Fruit fly (Drosophila melanogaster) whole organism, wandering third instar larva: Measurements from ENCODE around the gene CG12299.

Experiments
- Abd-B ChIP-seq: fragments of >200 bp; optimal IDR thresholded peaks from 2 replicates; lab custom pipeline; 2017; ENCODE audit warnings: missing biosample characterization, missing genetic modification characterization
- CG32264 ChIP-seq: fragments of 200-800 bp; sonication (Bioruptor generic); optimal IDR thresholded peaks from 2 replicates; lab custom pipeline; 2016; ENCODE audit warnings: missing biosample characterization, missing genetic modification characterization
- Dfd ChIP-seq: fragments of >200 bp; optimal IDR thresholded peaks from 2 replicates; lab custom pipeline; 2017; ENCODE audit warnings: missing biosample characterization, missing genetic modification characterization
- Dif ChIP-seq: fragments of 200-275, 200-300 bp; sonication (Bioruptor generic); optimal IDR thresholded peaks from 2 replicates; lab custom pipeline; 2018; ENCODE audit warnings: missing biosample characterization, missing genetic modification characterization; ENCODE audit not compliant: partially characterized antibody
- Hr83 ChIP-seq: fragments of 200-300 bp; sonication (Bioruptor generic); optimal IDR thresholded peaks from 2 replicates; lab custom pipeline; 2016; ENCODE audit warnings: missing biosample characterization, mild to moderate bottlenecking, missing genetic modification characterization, moderate library complexity; ENCODE audit not compliant: poor library complexity, severe bottlenecking
- N ChIP-seq: fragments of >200 bp; optimal IDR thresholded peaks from 2 replicates; lab custom pipeline; 2018; ENCODE audit warnings: missing biosample characterization, missing external identifiers, missing genetic modification characterization
- Sp1 ChIP-seq: fragments of 200-800 bp; sonication (Bioruptor generic); optimal IDR thresholded peaks from 3 replicates; lab custom pipeline; 2019; ENCODE audit warnings: missing biosample characterization, mild to moderate bottlenecking, missing genetic modification characterization, moderate library complexity
- br ChIP-seq: fragments of 200-800 bp; sonication (Bioruptor generic); optimal IDR thresholded peaks from 2 replicates; lab custom pipeline; 2016; ENCODE audit warnings: missing biosample characterization, missing genetic modification characterization
- dsf ChIP-seq: sonication (Bioruptor generic); optimal IDR thresholded peaks from 2 replicates; lab custom pipeline; 2016; ENCODE audit warnings: missing biosample characterization, missing genetic modification characterization, borderline replicate concordance
- foxo ChIP-seq, 2 experiments: fragments of 200-800 bp; sonication (Bioruptor generic); optimal IDR thresholded peaks; 2 replicates in 1 of 2; 3 replicates in 1 of 2; lab custom pipeline; 2016 to 2017; ENCODE audit warnings: missing biosample characterization in 2 of 2, missing genetic modification characterization in 2 of 2
- fru ChIP-seq: fragments of 200-800 bp; sonication (Bioruptor generic); optimal IDR thresholded peaks from 3 replicates; lab custom pipeline; 2016; ENCODE audit warnings: missing biosample characterization, mild to moderate bottlenecking, missing genetic modification characterization
- h ChIP-seq: fragments of 200-800 bp; sonication (Bioruptor generic); optimal IDR thresholded peaks from 3 replicates; lab custom pipeline; 2016; ENCODE audit warnings: missing biosample characterization, mild to moderate bottlenecking, missing genetic modification characterization
- usp ChIP-seq: fragments of >200 bp; optimal IDR thresholded peaks from 2 replicates; lab custom pipeline; 2017; ENCODE audit warnings: missing biosample characterization, missing genetic modification characterization

dm6 chr2L:10732343-10732808, 4.8 kb upstream of the CG12299 start, which contains the start of the genes EMC3 and Dpy-30L1:
- TF ChIP-seq N (GFP tag; lab: Kevin White, UChicago) (no peak), usp (no peak), dsf (GFP tag; lab: Kevin White, UChicago) (no peak), CG32264 (GFP tag; lab: Kevin White, UChicago) (no peak), foxo (GFP tag; optimal IDR thresholded peaks at IDR 0.05; lab: Kevin White, UChicago) (no peak), fru (GFP tag; lab: Kevin White, UChicago) (peak; percentile 32), Hr83 (GFP tag; lab: Kevin White, UChicago) (no peak), br (GFP tag; lab: Kevin White, UChicago) (peak; percentile 21), Abd-B (GFP tag; lab: Kevin White, UChicago) (no peak), Dfd (GFP tag; lab: Kevin White, UChicago) (no peak), h (GFP tag; lab: Kevin White, UChicago) (peak; percentile 65), Sp1 (GFP tag; lab: Kevin White, UChicago) (no peak), Dif (GFP tag; lab: Kevin White, UChicago) (no peak)
